Fruit fly (Drosophila melanogaster) whole organism, wandering third instar larva: Measurements from ENCODE around the gene CG42390.

Experiments
- CG32264 ChIP-seq: fragments of 200-800 bp; sonication (Bioruptor generic); optimal IDR thresholded peaks from 2 replicates; lab custom pipeline; 2016; ENCODE audit warnings: missing biosample characterization, missing genetic modification characterization
- CrebA ChIP-seq: fragments of 200-800 bp; sonication (Bioruptor generic); optimal IDR thresholded peaks from 2 replicates; lab custom pipeline; 2016; ENCODE audit warnings: missing biosample characterization, mild to moderate bottlenecking, missing genetic modification characterization, borderline replicate concordance
- Dfd ChIP-seq: fragments of >200 bp; optimal IDR thresholded peaks from 2 replicates; lab custom pipeline; 2017; ENCODE audit warnings: missing biosample characterization, missing genetic modification characterization
- HLH106 ChIP-seq: fragments of 200-800 bp; optimal IDR thresholded peaks from 3 replicates; lab custom pipeline; 2019; ENCODE audit warnings: missing biosample characterization, mild to moderate bottlenecking, missing genetic modification characterization, moderate library complexity
- Hnf4 ChIP-seq: fragments of 200-800 bp; sonication (Bioruptor generic); optimal IDR thresholded peaks from 2 replicates; lab custom pipeline; 2016; ENCODE audit warnings: missing biosample characterization, mild to moderate bottlenecking, missing genetic modification characterization
- Hr78 ChIP-seq: fragments of >200 bp; optimal IDR thresholded peaks from 2 replicates; lab custom pipeline; 2017; ENCODE audit warnings: missing biosample characterization, missing genetic modification characterization
- N ChIP-seq: fragments of >200 bp; optimal IDR thresholded peaks from 2 replicates; lab custom pipeline; 2018; ENCODE audit warnings: missing biosample characterization, missing external identifiers, missing genetic modification characterization
- Rel ChIP-seq, 2 experiments: fragments of 200-800 bp; sonication (Bioruptor generic) in 1 of 2; optimal IDR thresholded peaks; 2 replicates in 1 of 2; 3 replicates in 1 of 2; lab custom pipeline; 2016 to 2019; ENCODE audit warnings: mild to moderate bottlenecking in 2 of 2, missing biosample characterization in 2 of 2, missing genetic modification characterization in 2 of 2, moderate library complexity in 1 of 2
- Sp1 ChIP-seq: fragments of 200-800 bp; sonication (Bioruptor generic); optimal IDR thresholded peaks from 3 replicates; lab custom pipeline; 2019; ENCODE audit warnings: missing biosample characterization, mild to moderate bottlenecking, missing genetic modification characterization, moderate library complexity
- br ChIP-seq: fragments of 200-800 bp; sonication (Bioruptor generic); optimal IDR thresholded peaks from 2 replicates; lab custom pipeline; 2016; ENCODE audit warnings: missing biosample characterization, missing genetic modification characterization
- brk ChIP-seq: fragments of 200-800 bp; sonication (Bioruptor generic); optimal IDR thresholded peaks from 2 replicates; lab custom pipeline; 2016; ENCODE audit warnings: missing biosample characterization, mild to moderate bottlenecking, missing genetic modification characterization
- dl ChIP-seq, 2 experiments: fragments of 175-275, 200-275 bp in 1 of 2; fragments of 200-275 bp in 1 of 2; sonication (Bioruptor generic); optimal IDR thresholded peaks; lab custom pipeline; 2018; ENCODE audit warnings: mild to moderate bottlenecking in 2 of 2, missing biosample characterization in 2 of 2, missing genetic modification characterization in 2 of 2, moderate library complexity in 2 of 2; ENCODE audit not compliant: partially characterized antibody in 2 of 2, insufficient read depth in 1 of 2
- dmrt93B ChIP-seq: fragments of 200-800 bp; sonication (Bioruptor generic); optimal IDR thresholded peaks from 2 replicates; lab custom pipeline; 2018; ENCODE audit warnings: missing biosample characterization, mild to moderate bottlenecking, missing genetic modification characterization
- ey ChIP-seq: fragments of 200-800 bp; sonication (Bioruptor generic); optimal IDR thresholded peaks from 2 replicates; lab custom pipeline; 2016; ENCODE audit warnings: missing biosample characterization, missing genetic modification characterization
- fru ChIP-seq: fragments of 200-800 bp; sonication (Bioruptor generic); optimal IDR thresholded peaks from 3 replicates; lab custom pipeline; 2016; ENCODE audit warnings: missing biosample characterization, mild to moderate bottlenecking, missing genetic modification characterization
- h ChIP-seq: fragments of 200-800 bp; sonication (Bioruptor generic); optimal IDR thresholded peaks from 3 replicates; lab custom pipeline; 2016; ENCODE audit warnings: missing biosample characterization, mild to moderate bottlenecking, missing genetic modification characterization
- lola ChIP-seq: fragments of >200 bp; optimal IDR thresholded peaks from 2 replicates; lab custom pipeline; 2017; ENCODE audit warnings: missing biosample characterization, missing genetic modification characterization
- pan ChIP-seq: fragments of >200 bp; optimal IDR thresholded peaks from 2 replicates; lab custom pipeline; 2017
- sage ChIP-seq: fragments of 200-800 bp; sonication (Bioruptor generic); optimal IDR thresholded peaks from 2 replicates; lab custom pipeline; 2016; ENCODE audit warnings: missing biosample characterization, mild to moderate bottlenecking, missing genetic modification characterization
- sv ChIP-seq: fragments of 200-800 bp; sonication (Bioruptor generic); optimal IDR thresholded peaks from 3 replicates; lab custom pipeline; 2016; ENCODE audit warnings: missing biosample characterization, missing genetic modification characterization
- woc ChIP-seq: sonication (Bioruptor generic); optimal IDR thresholded peaks from 2 replicates; lab custom pipeline; 2016; ENCODE audit warnings: missing biosample characterization, mild to moderate bottlenecking, missing genetic modification characterization

CG42390 gene

DNA sequence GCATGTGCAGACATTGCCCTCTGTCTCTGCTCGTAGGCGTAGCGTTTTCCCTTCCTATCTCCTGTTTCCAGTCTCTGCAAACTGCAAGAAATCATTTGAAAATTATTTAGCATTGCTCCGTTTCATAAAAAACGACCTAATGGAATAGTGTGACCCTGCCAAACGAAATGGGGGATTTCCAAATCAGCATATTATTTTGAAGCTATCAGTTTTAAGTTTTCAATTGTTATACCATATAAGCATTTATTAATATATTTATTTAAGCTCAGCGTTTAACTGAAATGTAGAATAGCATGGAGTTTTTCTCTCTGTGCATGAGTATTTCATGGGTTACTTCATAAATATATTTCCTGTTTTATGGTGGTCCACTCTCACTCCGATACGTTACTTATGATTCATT lies 62.4 kb downstream of the CG42390 start:
- no peak for TF ChIP-seq lola (GFP tag; lab: Kevin White, UChicago)
- no peak for TF ChIP-seq dl (GFP tag; optimal IDR thresholded peaks at IDR 0.05; lab: Kevin White, UChicago; ENCODE audit: insufficient read depth in 1 of 2, partially characterized antibody in 2 of 2)
- no peak for TF ChIP-seq CrebA (GFP tag; lab: Kevin White, UChicago)
- TF ChIP-seq Sp1 (GFP tag; lab: Kevin White, UChicago): no peak
- no peak for TF ChIP-seq woc
- TF ChIP-seq Rel (GFP tag; optimal IDR thresholded peaks at IDR 0.05; lab: Kevin White, UChicago): no peak
- TF ChIP-seq Rel (tag; optimal IDR thresholded peaks at IDR 0.05; lab: Kevin White, UChicago): no peak
- TF ChIP-seq CG32264: no peak
- TF ChIP-seq sage (GFP tag; lab: Kevin White, UChicago): no peak
- no peak for TF ChIP-seq fru
- TF ChIP-seq Hnf4 (GFP tag; lab: Kevin White, UChicago): no peak
- TF ChIP-seq ey (GFP tag; lab: Kevin White, UChicago): no peak
- TF ChIP-seq HLH106 (tag; lab: Kevin White, UChicago): no peak
- no peak for TF ChIP-seq sv (GFP tag; lab: Kevin White, UChicago)
- no peak for TF ChIP-seq Dfd (GFP tag; lab: Kevin White, UChicago)
- no peak for TF ChIP-seq Hr78 (GFP tag; lab: Kevin White, UChicago)

DNA sequence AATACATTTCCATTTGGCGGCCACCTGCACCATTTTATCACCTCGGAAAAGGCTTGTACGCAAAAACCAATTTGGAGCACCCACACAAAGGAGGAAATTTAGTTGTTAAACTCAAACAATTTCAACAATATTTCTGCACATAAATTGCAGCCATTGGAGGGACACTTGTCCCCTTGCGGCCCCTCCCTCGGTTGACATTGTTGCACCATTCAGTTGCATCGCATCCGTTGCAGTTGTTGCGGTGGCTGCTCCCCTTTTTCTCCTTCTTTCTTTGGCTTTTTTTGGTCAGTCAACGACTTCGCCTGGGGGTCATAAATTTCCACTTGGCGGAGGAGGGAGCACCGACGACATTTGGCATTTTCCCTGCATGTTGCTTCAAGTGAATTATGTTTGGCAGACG lies 63.1 kb downstream of the CG42390 start:
- TF ChIP-seq br (GFP tag; lab: Kevin White, UChicago) (no peak), h (GFP tag; lab: Kevin White, UChicago) (no peak), pan (lab: Kevin White, UChicago) (no peak), brk (GFP tag; lab: Kevin White, UChicago) (no peak), woc (no peak), dmrt93B (no peak), N (GFP tag; lab: Kevin White, UChicago) (no peak), HLH106 (tag; lab: Kevin White, UChicago) (no peak)
